Worm (Caenorhabditis elegans) whole organism, L2 larva: ENCODE results near the gene alh-7.

Source experiments
- C34F6.9 ChIP-seq: fragments of 150-350 bp; optimal IDR thresholded peaks from 2 replicates; lab custom pipeline; 2014; ENCODE audit warnings: missing biosample characterization, missing genetic modification characterization
- F13H6.1 ChIP-seq: sonication (generic microtip); optimal IDR thresholded peaks from 2 replicates; lab custom pipeline; 2016; ENCODE audit warnings: missing genetic modification characterization, missing compliant biosample characterization
- R02D3.7 ChIP-seq: fragments of 150-350 bp; optimal IDR thresholded peaks from 2 replicates; lab custom pipeline; 2014; ENCODE audit warnings: missing biosample characterization, missing genetic modification characterization
- Y55F3AM.14 ChIP-seq: fragments of 200-800 bp; sonication (Bioruptor generic); optimal IDR thresholded peaks from 2 replicates; lab custom pipeline; 2018; ENCODE audit warnings: mild to moderate bottlenecking, missing genetic modification characterization, missing compliant biosample characterization
- ZK546.5 ChIP-seq: sonication (generic microtip); optimal IDR thresholded peaks from 2 replicates; lab custom pipeline; 2017; ENCODE audit warnings: missing biosample characterization, missing genetic modification characterization
- alr-1 ChIP-seq: fragments of 150-350 bp; optimal IDR thresholded peaks from 2 replicates; lab custom pipeline; 2014; ENCODE audit warnings: missing biosample characterization, missing genetic modification characterization
- aly-2 ChIP-seq: fragments of 150-350 bp; optimal IDR thresholded peaks from 2 replicates; lab custom pipeline; 2014; ENCODE audit warnings: missing biosample characterization, missing genetic modification characterization
- ama-1 ChIP-seq: fragments of 150-350 bp; optimal IDR thresholded peaks from 2 replicates; lab custom pipeline; 2018; ENCODE audit warnings: inconsistent platforms
- blmp-1 ChIP-seq: sonication (generic microtip); optimal IDR thresholded peaks from 2 replicates; lab custom pipeline; 2017; ENCODE audit warnings: missing genetic modification characterization, mild to moderate bottlenecking, missing compliant biosample characterization, antibody characterized with exemption, moderate library complexity; ENCODE audit not compliant: insufficient read depth
- ceh-16 ChIP-seq: fragments of 150-350 bp; optimal IDR thresholded peaks from 2 replicates; lab custom pipeline; 2014; ENCODE audit warnings: missing biosample characterization, missing genetic modification characterization
- ceh-82 ChIP-seq: fragments of 150-350 bp; optimal IDR thresholded peaks from 2 replicates; lab custom pipeline; 2014; ENCODE audit warnings: missing biosample characterization, missing genetic modification characterization
- crh-2 ChIP-seq: sonication (generic microtip); optimal IDR thresholded peaks from 2 replicates; lab custom pipeline; 2017; ENCODE audit warnings: missing biosample characterization, missing genetic modification characterization
- dmd-4 ChIP-seq: sonication (generic microtip); optimal IDR thresholded peaks from 2 replicates; lab custom pipeline; 2017; ENCODE audit warnings: missing biosample characterization, missing genetic modification characterization
- egl-27 ChIP-seq: sonication (generic microtip); optimal IDR thresholded peaks from 3 replicates; lab custom pipeline; 2017; ENCODE audit warnings: missing biosample characterization, missing genetic modification reagents, missing genetic modification characterization
- elt-1 ChIP-seq: fragments of 150-350 bp; optimal IDR thresholded peaks from 2 replicates; lab custom pipeline; 2014; ENCODE audit warnings: missing biosample characterization, missing genetic modification characterization
- elt-3 ChIP-seq: sonication (generic microtip); optimal IDR thresholded peaks from 2 replicates; lab custom pipeline; 2017; ENCODE audit warnings: missing biosample characterization, missing genetic modification characterization
- fos-1 ChIP-seq: fragments of 150-350 bp; optimal IDR thresholded peaks from 2 replicates; lab custom pipeline; 2014; ENCODE audit warnings: missing biosample characterization, missing genetic modification characterization
- gmeb-1 ChIP-seq: fragments of 150-350 bp; optimal IDR thresholded peaks from 2 replicates; lab custom pipeline; 2014; ENCODE audit warnings: missing biosample characterization, missing genetic modification characterization
- lin-11 ChIP-seq: fragments of 150-350 bp; sonication (generic microtip); optimal IDR thresholded peaks from 2 replicates; lab custom pipeline; 2014; ENCODE audit warnings: missing biosample characterization, missing genetic modification characterization, inconsistent platforms, mixed read lengths
- lin-13 ChIP-seq: fragments of 150-350 bp; optimal IDR thresholded peaks from 2 replicates; lab custom pipeline; 2014; ENCODE audit warnings: missing biosample characterization, missing genetic modification reagents, missing genetic modification characterization
- lin-39 ChIP-seq: fragments of 150-350 bp; optimal IDR thresholded peaks from 2 replicates; lab custom pipeline; 2014; ENCODE audit warnings: missing biosample characterization, missing genetic modification reagents, missing genetic modification characterization
- lsy-2 ChIP-seq, 2 experiments: fragments of 150-350 bp in 1 of 2; sonication (generic microtip) in 1 of 2; optimal IDR thresholded peaks; 2 replicates each; lab custom pipeline; 2014 to 2017; ENCODE audit warnings: missing biosample characterization in 2 of 2, missing genetic modification characterization in 2 of 2
- mab-5 ChIP-seq: fragments of 150-350 bp; optimal IDR thresholded peaks from 2 replicates; lab custom pipeline; 2014; ENCODE audit warnings: missing biosample characterization, missing genetic modification characterization
- mbf-1 ChIP-seq: sonication (generic microtip); optimal IDR thresholded peaks from 2 replicates; lab custom pipeline; 2017; ENCODE audit warnings: missing biosample characterization, missing genetic modification characterization
- mdl-1 ChIP-seq, 2 experiments: fragments of 150-350 bp in 1 of 2; sonication (generic microtip) in 1 of 2; optimal IDR thresholded peaks; 2 replicates each; lab custom pipeline; 2017; ENCODE audit warnings: missing biosample characterization in 2 of 2, missing genetic modification characterization in 2 of 2
- nhr-10 ChIP-seq: sonication (generic microtip); optimal IDR thresholded peaks from 2 replicates; lab custom pipeline; 2017; ENCODE audit warnings: missing biosample characterization, missing genetic modification characterization
- nhr-11 ChIP-seq: fragments of 150-350 bp; optimal IDR thresholded peaks from 2 replicates; lab custom pipeline; 2014; ENCODE audit warnings: missing biosample characterization, missing genetic modification characterization
- nhr-12 ChIP-seq: fragments of 150-350 bp; optimal IDR thresholded peaks from 2 replicates; lab custom pipeline; 2014; ENCODE audit warnings: missing biosample characterization, missing genetic modification characterization
- nhr-129 ChIP-seq: fragments of 150-350 bp; optimal IDR thresholded peaks from 2 replicates; lab custom pipeline; 2014; ENCODE audit warnings: missing biosample characterization, missing genetic modification characterization
- nhr-21 ChIP-seq: fragments of 150-350 bp; optimal IDR thresholded peaks from 2 replicates; lab custom pipeline; 2014; ENCODE audit warnings: missing biosample characterization, missing genetic modification characterization
- nhr-23 ChIP-seq: fragments of 150-350 bp; optimal IDR thresholded peaks from 2 replicates; lab custom pipeline; 2014; ENCODE audit warnings: missing biosample characterization, missing genetic modification reagents, missing genetic modification characterization
- nhr-237 ChIP-seq: fragments of 150-350 bp; optimal IDR thresholded peaks from 2 replicates; lab custom pipeline; 2014; ENCODE audit warnings: missing biosample characterization, missing genetic modification characterization
- nhr-25 ChIP-seq: fragments of 150-350 bp; sonication (generic microtip); optimal IDR thresholded peaks from 3 replicates; lab custom pipeline; 2014; ENCODE audit warnings: missing biosample characterization, missing genetic modification characterization
- nhr-6 ChIP-seq: fragments of 150-350 bp; optimal IDR thresholded peaks from 2 replicates; lab custom pipeline; 2014; ENCODE audit warnings: missing biosample characterization, missing genetic modification characterization
- nhr-77 ChIP-seq: fragments of 150-350 bp; optimal IDR thresholded peaks from 2 replicates; lab custom pipeline; 2014; ENCODE audit warnings: missing biosample characterization, missing genetic modification characterization
- peb-1 ChIP-seq: fragments of 150-350 bp; optimal IDR thresholded peaks from 2 replicates; lab custom pipeline; 2014; ENCODE audit warnings: missing biosample characterization, missing genetic modification characterization
- sem-4 ChIP-seq: fragments of 150-350 bp; optimal IDR thresholded peaks from 2 replicates; lab custom pipeline; 2014; ENCODE audit warnings: missing biosample characterization, missing genetic modification reagents, missing genetic modification characterization
- skn-1 ChIP-seq: sonication (generic microtip); optimal IDR thresholded peaks from 2 replicates; lab custom pipeline; 2017; ENCODE audit warnings: missing biosample characterization, missing genetic modification characterization
- sma-3 ChIP-seq: sonication (generic microtip); optimal IDR thresholded peaks from 2 replicates; lab custom pipeline; 2016; ENCODE audit warnings: missing genetic modification reagents, missing genetic modification characterization, missing compliant biosample characterization
- sma-9 ChIP-seq, 2 experiments: fragments of 150-350 bp in 1 of 2; sonication (generic microtip) in 1 of 2; optimal IDR thresholded peaks; 2 replicates each; lab custom pipeline; 2014 to 2016; ENCODE audit warnings: missing genetic modification characterization in 2 of 2, mild to moderate bottlenecking in 1 of 2, missing biosample characterization in 1 of 2, missing compliant biosample characterization in 1 of 2, missing genetic modification reagents in 1 of 2, moderate library complexity in 1 of 2
- snpc-4 ChIP-seq: fragments of 150-350 bp; optimal IDR thresholded peaks from 2 replicates; lab custom pipeline; 2014; ENCODE audit warnings: missing biosample characterization, missing genetic modification characterization
- unc-39 ChIP-seq: fragments of 150-350 bp; optimal IDR thresholded peaks from 2 replicates; lab custom pipeline; 2014; ENCODE audit warnings: missing biosample characterization, missing genetic modification characterization
- unc-55 ChIP-seq: fragments of 150-350 bp; sonication (generic microtip); optimal IDR thresholded peaks from 3 replicates; lab custom pipeline; 2014; ENCODE audit warnings: missing biosample characterization, missing genetic modification reagents, missing genetic modification characterization
- unc-62 ChIP-seq: fragments of 150-350 bp; optimal IDR thresholded peaks from 2 replicates; lab custom pipeline; 2014; ENCODE audit warnings: missing biosample characterization, missing genetic modification reagents, missing genetic modification characterization
- zag-1 ChIP-seq: fragments of 150-350 bp; optimal IDR thresholded peaks from 2 replicates; lab custom pipeline; 2014; ENCODE audit warnings: missing biosample characterization, missing genetic modification characterization
- ztf-1 ChIP-seq: fragments of 200-800 bp; sonication (Bioruptor generic); conservative IDR thresholded peaks from 2 replicates; pipeline ENCODE4 v1.3.6; 2022; ENCODE audit warnings: missing genetic modification characterization, missing compliant biosample characterization
- ztf-11 ChIP-seq: sonication (generic microtip); optimal IDR thresholded peaks from 2 replicates; lab custom pipeline; 2017; ENCODE audit warnings: missing biosample characterization, missing genetic modification characterization
- ztf-4 ChIP-seq: fragments of 150-350 bp; optimal IDR thresholded peaks from 2 replicates; lab custom pipeline; 2014; ENCODE audit warnings: missing biosample characterization, missing genetic modification characterization

Gene alh-7

ce11 chrII:13447668-13448067 lies 43.9 kb downstream of the alh-7 start:
- peak; percentile 97 for TF ChIP-seq C34F6.9
- TF ChIP-seq nhr-21 (tag; lab: Kevin White, UChicago) = peak; percentile 73
- TF ChIP-seq sem-4 (tag; lab: Kevin White, UChicago) = peak; percentile 57
- TF ChIP-seq nhr-25 (tag; lab: Kevin White, UChicago) = peak; percentile 76
- no peak for TF ChIP-seq ZK546.5 (tag; lab: Kevin White, UChicago)
- TF ChIP-seq R02D3.7 (tag; lab: Kevin White, UChicago) = no peak
- TF ChIP-seq zag-1 (tag; lab: Kevin White, UChicago) = peak; percentile 57
- TF ChIP-seq mbf-1 (tag; lab: Kevin White, UChicago) = no peak
- TF ChIP-seq nhr-129 (tag; lab: Kevin White, UChicago) = peak; percentile 91
- TF ChIP-seq peb-1 (tag; lab: Kevin White, UChicago) = no peak
- peak; percentile 69 for TF ChIP-seq ztf-4 (tag; lab: Kevin White, UChicago)
- peak; percentile 81 for TF ChIP-seq nhr-6 (tag; lab: Kevin White, UChicago)
- no peak for TF ChIP-seq nhr-23
- peak in 1 of 2 experiments; percentile 54 for TF ChIP-seq mdl-1 (tag; optimal IDR thresholded peaks at IDR 0.05; lab: Kevin White, UChicago)
- TF ChIP-seq elt-3 (tag; lab: Kevin White, UChicago) = no peak
- TF ChIP-seq F13H6.1 (tag; lab: Kevin White, UChicago) = peak; percentile 66
- peak; percentile 65 to 92 for TF ChIP-seq lsy-2 (tag; optimal IDR thresholded peaks at IDR 0.05; lab: Kevin White, UChicago)
- TF ChIP-seq nhr-11 (tag; lab: Kevin White, UChicago) = no peak
- TF ChIP-seq ceh-82 (tag; lab: Kevin White, UChicago) = peak; percentile 6
- TF ChIP-seq nhr-10 (tag; lab: Kevin White, UChicago) = no peak
- peak; percentile 37 for TF ChIP-seq ama-1 (lab: Kevin White, UChicago)
- no peak for TF ChIP-seq ztf-1 (GFP tag; lab: Robert Waterston, UW)
- TF ChIP-seq sma-3 (GFP tag; lab: Kevin White, UChicago) = peak; percentile 77
- peak; percentile 75 for TF ChIP-seq skn-1 (tag; lab: Kevin White, UChicago)
- peak; percentile 7 for TF ChIP-seq blmp-1 (tag; lab: Kevin White, UChicago)
- peak; percentile 96 for TF ChIP-seq unc-55 (GFP tag; lab: Kevin White, UChicago)
- no peak for TF ChIP-seq Y55F3AM.14 (GFP tag; lab: Kevin White, UChicago)
- TF ChIP-seq unc-39 (tag; lab: Kevin White, UChicago) = no peak
- no peak for TF ChIP-seq alr-1 (tag; lab: Kevin White, UChicago)
- peak; percentile 92 for TF ChIP-seq lin-13 (GFP tag; lab: Kevin White, UChicago)
- peak; percentile 84 for TF ChIP-seq gmeb-1 (tag; lab: Kevin White, UChicago)
- TF ChIP-seq snpc-4 (tag; lab: Kevin White, UChicago) = peak; percentile 45
- no peak for TF ChIP-seq unc-62 (GFP tag; lab: Kevin White, UChicago)
- TF ChIP-seq ceh-16 (tag; lab: Kevin White, UChicago) = no peak
- no peak for TF ChIP-seq elt-1 (tag; lab: Kevin White, UChicago)
- TF ChIP-seq nhr-12 = peak; percentile 18
- no peak for TF ChIP-seq aly-2 (tag; lab: Kevin White, UChicago)
- no peak for TF ChIP-seq nhr-237 (tag; lab: Kevin White, UChicago)
- peak; percentile 74 for TF ChIP-seq mab-5 (tag; lab: Kevin White, UChicago)
- TF ChIP-seq fos-1 = peak; percentile 90
- TF ChIP-seq nhr-77 = no peak
- TF ChIP-seq lin-39 = no peak
- peak; percentile 60 for TF ChIP-seq lin-11 (tag; lab: Kevin White, UChicago)
- peak; percentile 69 for TF ChIP-seq egl-27 (tag; lab: Kevin White, UChicago)
- TF ChIP-seq crh-2 (tag; lab: Kevin White, UChicago) = peak; percentile 93
- TF ChIP-seq dmd-4 (tag; lab: Kevin White, UChicago) = no peak
- TF ChIP-seq ztf-11 (tag; lab: Kevin White, UChicago) = no peak
- TF ChIP-seq sma-9 (GFP tag; optimal IDR thresholded peaks at IDR 0.05; lab: Kevin White, UChicago) = peak; percentile 85
- no peak for TF ChIP-seq sma-9 (tag; optimal IDR thresholded peaks at IDR 0.05; lab: Kevin White, UChicago)
